Worm (Caenorhabditis elegans) whole organism, L3 larva: ENCODE data around the gene ldh-1.

ENCODE experiments used
- R02D3.7 ChIP-seq: fragments of 150-350 bp; optimal IDR thresholded peaks from 2 replicates; lab custom pipeline; 2014; ENCODE audit warnings: missing biosample characterization, missing genetic modification characterization
- ZK546.5 ChIP-seq: sonication (generic microtip); optimal IDR thresholded peaks from 2 replicates; lab custom pipeline; 2017; ENCODE audit warnings: missing biosample characterization, missing genetic modification characterization
- aly-2 ChIP-seq: fragments of 150-350 bp; optimal IDR thresholded peaks from 2 replicates; lab custom pipeline; 2014; ENCODE audit warnings: missing biosample characterization, missing genetic modification characterization
- ama-1 ChIP-seq: fragments of 150-350 bp; optimal IDR thresholded peaks from 2 replicates; lab custom pipeline; 2018
- ceh-16 ChIP-seq: sonication (generic microtip); optimal IDR thresholded peaks from 2 replicates; lab custom pipeline; 2017; ENCODE audit warnings: missing biosample characterization, missing genetic modification characterization
- ceh-28 ChIP-seq: fragments of 150-350 bp; optimal IDR thresholded peaks from 2 replicates; lab custom pipeline; 2014; ENCODE audit warnings: missing biosample characterization, missing genetic modification reagents, missing genetic modification characterization
- ceh-82 ChIP-seq: fragments of 150-350 bp; optimal IDR thresholded peaks from 2 replicates; lab custom pipeline; 2014; ENCODE audit warnings: missing biosample characterization, missing genetic modification characterization
- ceh-9 ChIP-seq: sonication (generic microtip); optimal IDR thresholded peaks from 2 replicates; lab custom pipeline; 2018; ENCODE audit warnings: missing biosample characterization, missing genetic modification characterization
- daf-12 ChIP-seq: fragments of 150-350 bp; optimal IDR thresholded peaks from 2 replicates; lab custom pipeline; 2014; ENCODE audit warnings: missing biosample characterization, missing genetic modification reagents, missing genetic modification characterization
- egl-27 ChIP-seq: sonication (generic microtip); optimal IDR thresholded peaks from 4 replicates; lab custom pipeline; 2017; ENCODE audit warnings: missing biosample characterization, missing genetic modification reagents, missing genetic modification characterization
- egl-5 ChIP-seq: fragments of 150-350 bp; optimal IDR thresholded peaks from 2 replicates; lab custom pipeline; 2017; ENCODE audit warnings: missing biosample characterization, missing genetic modification reagents, missing genetic modification characterization, inconsistent platforms
- elt-1 ChIP-seq: fragments of 150-350 bp; optimal IDR thresholded peaks from 2 replicates; lab custom pipeline; 2014; ENCODE audit warnings: missing biosample characterization, missing genetic modification characterization
- elt-2 ChIP-seq: sonication (generic microtip); optimal IDR thresholded peaks from 2 replicates; lab custom pipeline; 2016; ENCODE audit warnings: missing genetic modification reagents, mild to moderate bottlenecking, missing genetic modification characterization, missing compliant biosample characterization
- elt-3 ChIP-seq, 3 experiments: fragments of 150-350 bp in 1 of 3; sonication (generic microtip) in 2 of 3; optimal IDR thresholded peaks; 2 replicates in 2 of 3; 4 replicates in 1 of 3; lab custom pipeline; 2014 to 2017; ENCODE audit warnings: missing biosample characterization in 3 of 3, missing genetic modification characterization in 3 of 3
- eor-1 ChIP-seq, 2 experiments: fragments of 150-350 bp; optimal IDR thresholded peaks; 2 replicates each; lab custom pipeline; 2014 to 2018; ENCODE audit warnings: missing biosample characterization in 2 of 2, missing genetic modification characterization in 2 of 2
- fkh-10 ChIP-seq: sonication (generic microtip); optimal IDR thresholded peaks from 2 replicates; lab custom pipeline; 2017; ENCODE audit warnings: missing biosample characterization, missing genetic modification reagents, missing genetic modification characterization
- fkh-2 ChIP-seq: fragments of 150-350 bp; optimal IDR thresholded peaks from 2 replicates; lab custom pipeline; 2014; ENCODE audit warnings: missing biosample characterization, missing genetic modification reagents, missing genetic modification characterization
- fos-1 ChIP-seq: fragments of 150-350 bp; optimal IDR thresholded peaks from 2 replicates; lab custom pipeline; 2014; ENCODE audit warnings: missing biosample characterization, missing genetic modification characterization
- hmg-11 ChIP-seq: sonication (generic microtip); optimal IDR thresholded peaks from 2 replicates; lab custom pipeline; 2016; ENCODE audit warnings: missing genetic modification characterization, missing compliant biosample characterization
- jun-1 ChIP-seq: fragments of 150-350 bp; optimal IDR thresholded peaks from 2 replicates; lab custom pipeline; 2014; ENCODE audit warnings: missing biosample characterization, missing genetic modification reagents, missing genetic modification characterization
- lin-15B ChIP-seq: fragments of 150-350 bp; optimal IDR thresholded peaks from 2 replicates; lab custom pipeline; 2014; ENCODE audit warnings: missing biosample characterization, missing genetic modification characterization
- lin-39 ChIP-seq: fragments of 150-350 bp; optimal IDR thresholded peaks from 2 replicates; lab custom pipeline; 2018; ENCODE audit warnings: missing biosample characterization, missing genetic modification reagents, missing genetic modification characterization
- lsy-12 ChIP-seq: sonication (generic microtip); optimal IDR thresholded peaks from 2 replicates; lab custom pipeline; 2016; ENCODE audit warnings: mild to moderate bottlenecking, missing genetic modification characterization, missing compliant biosample characterization
- mdl-1 ChIP-seq: fragments of 150-350 bp; optimal IDR thresholded peaks from 2 replicates; lab custom pipeline; 2014; ENCODE audit warnings: missing biosample characterization, missing genetic modification characterization
- mml-1 ChIP-seq: fragments of 150-350 bp; sonication (generic microtip); optimal IDR thresholded peaks from 3 replicates; lab custom pipeline; 2014; ENCODE audit warnings: missing biosample characterization, missing genetic modification characterization
- nfya-1 ChIP-seq: sonication (generic microtip); optimal IDR thresholded peaks from 2 replicates; lab custom pipeline; 2017; ENCODE audit warnings: missing genetic modification characterization, mild to moderate bottlenecking, missing compliant biosample characterization, antibody characterized with exemption, moderate library complexity; ENCODE audit not compliant: insufficient read depth
- nhr-11 ChIP-seq: fragments of 150-350 bp; optimal IDR thresholded peaks from 2 replicates; lab custom pipeline; 2014; ENCODE audit warnings: missing biosample characterization, missing genetic modification characterization
- nhr-12 ChIP-seq: fragments of 150-350 bp; optimal IDR thresholded peaks from 2 replicates; lab custom pipeline; 2014; ENCODE audit warnings: missing biosample characterization, missing genetic modification characterization
- nhr-23 ChIP-seq: fragments of 150-350 bp; optimal IDR thresholded peaks from 2 replicates; lab custom pipeline; 2014; ENCODE audit warnings: missing biosample characterization, missing genetic modification reagents, missing genetic modification characterization
- nhr-237 ChIP-seq: fragments of 150-350 bp; optimal IDR thresholded peaks from 2 replicates; lab custom pipeline; 2014; ENCODE audit warnings: missing biosample characterization, missing genetic modification characterization
- nhr-43 ChIP-seq: sonication (generic microtip); optimal IDR thresholded peaks from 2 replicates; lab custom pipeline; 2016; ENCODE audit warnings: mild to moderate bottlenecking, missing genetic modification characterization, missing compliant biosample characterization; ENCODE audit not compliant: poor library complexity, severe bottlenecking
- nhr-67 ChIP-seq: fragments of 150-350 bp; optimal IDR thresholded peaks from 2 replicates; lab custom pipeline; 2014; ENCODE audit warnings: missing biosample characterization, missing genetic modification characterization
- nhr-77 ChIP-seq: fragments of 150-350 bp; optimal IDR thresholded peaks from 2 replicates; lab custom pipeline; 2014; ENCODE audit warnings: missing biosample characterization, missing genetic modification characterization
- pha-4 ChIP-seq: fragments of 150-350 bp; optimal IDR thresholded peaks from 2 replicates; lab custom pipeline; 2014; ENCODE audit warnings: missing biosample characterization, missing genetic modification reagents, missing genetic modification characterization
- pqm-1 ChIP-seq: fragments of 150-350 bp; optimal IDR thresholded peaks from 2 replicates; lab custom pipeline; 2017; ENCODE audit warnings: missing biosample characterization, missing genetic modification characterization, inconsistent platforms
- snpc-4 ChIP-seq: fragments of 150-350 bp; optimal IDR thresholded peaks from 2 replicates; lab custom pipeline; 2014; ENCODE audit warnings: missing biosample characterization, missing genetic modification characterization
- tbx-2 ChIP-seq: sonication (generic microtip); optimal IDR thresholded peaks from 2 replicates; lab custom pipeline; 2016; ENCODE audit warnings: mild to moderate bottlenecking, missing genetic modification characterization, missing compliant biosample characterization
- unc-39 ChIP-seq: sonication (generic microtip); optimal IDR thresholded peaks from 4 replicates; lab custom pipeline; 2017; ENCODE audit warnings: missing biosample characterization, missing genetic modification characterization
- unc-62 ChIP-seq: fragments of 150-350 bp; sonication (generic microtip); optimal IDR thresholded peaks from 4 replicates; lab custom pipeline; 2014; ENCODE audit warnings: missing biosample characterization, missing genetic modification reagents, missing genetic modification characterization
- zag-1 ChIP-seq: fragments of 150-350 bp; optimal IDR thresholded peaks from 2 replicates; lab custom pipeline; 2014; ENCODE audit warnings: missing biosample characterization, missing genetic modification characterization
- ztf-11 ChIP-seq: fragments of 150-350 bp; optimal IDR thresholded peaks from 2 replicates; lab custom pipeline; 2014; ENCODE audit warnings: missing biosample characterization, missing genetic modification characterization
- ztf-4 ChIP-seq: fragments of 150-350 bp; optimal IDR thresholded peaks from 2 replicates; lab custom pipeline; 2014; ENCODE audit warnings: missing biosample characterization, missing genetic modification characterization

Gene ldh-1

DNA sequence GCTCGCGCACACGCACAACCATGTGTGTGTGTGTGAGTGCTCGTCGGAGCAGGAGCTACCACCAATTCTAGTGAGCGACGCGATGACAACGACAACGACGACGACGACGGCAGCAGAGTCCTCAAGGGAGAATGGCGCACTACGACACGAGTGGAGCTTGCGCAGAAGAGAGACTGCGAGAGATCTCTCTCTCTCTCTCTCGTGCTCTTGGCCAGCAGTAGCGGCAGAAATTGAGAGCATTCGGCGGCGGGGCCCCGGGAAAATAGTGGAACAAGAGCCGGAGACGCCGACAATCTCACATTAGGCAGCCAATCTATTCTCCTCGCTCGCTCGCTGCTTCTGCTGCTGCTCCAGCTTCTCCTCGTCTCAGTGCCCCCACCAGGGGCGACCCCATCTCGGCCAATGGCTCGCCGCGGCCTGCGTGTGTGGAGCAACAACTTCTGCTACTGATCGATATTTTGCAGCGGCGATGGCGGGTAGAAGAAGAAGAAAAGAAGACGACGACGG, 22.8 kb downstream of the ldh-1 start (continued):
- TF ChIP-seq nhr-77 (tag; lab: Kevin White, UChicago) (no peak), tbx-2 (tag; lab: Kevin White, UChicago) (peak; percentile 47), hmg-11 (tag; lab: Kevin White, UChicago) (peak; percentile 70), egl-5 (peak; percentile 50), pha-4 (tag; lab: Kevin White, UChicago) (no peak), fkh-2 (tag; lab: Kevin White, UChicago) (no peak), eor-1 (tag; optimal IDR thresholded peaks at IDR 0.05; lab: Kevin White, UChicago) (no peak), nhr-23 (tag; lab: Kevin White, UChicago) (no peak), fkh-10 (GFP tag; lab: Kevin White, UChicago) (peak; percentile 30), lin-39 (tag; lab: Kevin White, UChicago) (peak; percentile 92), ama-1 (lab: Kevin White, UChicago) (peak; percentile 69), unc-62 (GFP tag; lab: Kevin White, UChicago) (no peak), nhr-12 (tag; lab: Kevin White, UChicago) (no peak), nhr-11 (tag; lab: Kevin White, UChicago) (no peak), elt-3 (tag; optimal IDR thresholded peaks at IDR 0.05; lab: Kevin White, UChicago) (no peak), daf-12 (no peak), nhr-237 (no peak), ztf-4 (tag; lab: Kevin White, UChicago) (no peak)

DNA sequence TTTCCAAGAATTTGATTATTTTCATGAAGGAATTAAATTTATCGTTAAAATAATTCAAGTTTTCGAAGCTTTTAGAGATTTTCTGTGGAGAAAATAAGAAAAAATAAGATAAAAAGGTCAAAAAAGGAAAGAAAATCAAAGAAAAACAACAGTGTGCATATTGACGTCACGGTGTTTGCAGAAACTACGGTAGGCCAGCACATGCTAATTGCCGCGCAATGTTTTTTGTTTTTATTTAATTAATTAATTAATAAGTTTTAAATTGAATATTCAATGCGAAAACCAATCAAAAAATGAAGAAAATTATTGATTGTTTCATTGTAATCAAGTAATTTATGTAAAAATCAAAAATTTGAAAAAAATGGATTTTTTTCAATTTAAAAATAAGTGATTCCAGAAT, 23.9 kb downstream of the ldh-1 start:
- TF ChIP-seq mml-1 (no peak), nfya-1 (tag; lab: Kevin White, UChicago) (peak; percentile 1), ZK546.5 (no peak), fos-1 (no peak), hmg-11 (tag; lab: Kevin White, UChicago) (no peak), egl-27 (tag; lab: Kevin White, UChicago) (no peak), mdl-1 (no peak), lsy-12 (tag; lab: Kevin White, UChicago) (no peak), pha-4 (tag; lab: Kevin White, UChicago) (peak; percentile 26), eor-1 (tag; optimal IDR thresholded peaks at IDR 0.05; lab: Kevin White, UChicago) (no peak)
- TF ChIP-seq, all 47 proteins: peak for 2

DNA sequence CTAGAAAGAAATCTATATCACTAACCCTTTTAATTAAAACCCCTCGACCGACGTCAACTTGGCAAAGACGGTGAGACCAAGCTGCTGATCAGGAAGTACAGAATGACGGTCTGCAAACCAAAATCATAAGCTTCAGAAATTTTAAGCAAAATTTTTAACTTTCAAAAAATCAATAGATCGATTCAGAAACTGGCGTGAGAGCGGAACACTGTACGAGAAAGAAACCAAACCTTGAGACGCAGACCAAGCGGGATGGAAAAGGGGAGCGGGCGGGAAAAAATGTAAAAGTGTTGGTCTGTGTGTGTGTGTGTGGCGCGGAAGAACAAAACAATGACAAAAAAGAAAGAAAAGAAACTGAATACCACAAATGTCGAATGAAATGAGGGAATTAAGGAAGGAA, 24.5 kb downstream of the ldh-1 start, which contains the start of the genes F44E5.17 and gpb-1:
Gene F44E5.17, minus strand, starts transcription at position 101 of the 400 bp plus-strand sequence.
Gene gpb-1, minus strand, starts transcription at position 118 of the 400 bp plus-strand sequence.
- TF ChIP-seq ceh-28 (tag; lab: Kevin White, UChicago) (peak; percentile 29), egl-5 (no peak)
- TF ChIP-seq, all 47 proteins: peak for 1

DNA sequence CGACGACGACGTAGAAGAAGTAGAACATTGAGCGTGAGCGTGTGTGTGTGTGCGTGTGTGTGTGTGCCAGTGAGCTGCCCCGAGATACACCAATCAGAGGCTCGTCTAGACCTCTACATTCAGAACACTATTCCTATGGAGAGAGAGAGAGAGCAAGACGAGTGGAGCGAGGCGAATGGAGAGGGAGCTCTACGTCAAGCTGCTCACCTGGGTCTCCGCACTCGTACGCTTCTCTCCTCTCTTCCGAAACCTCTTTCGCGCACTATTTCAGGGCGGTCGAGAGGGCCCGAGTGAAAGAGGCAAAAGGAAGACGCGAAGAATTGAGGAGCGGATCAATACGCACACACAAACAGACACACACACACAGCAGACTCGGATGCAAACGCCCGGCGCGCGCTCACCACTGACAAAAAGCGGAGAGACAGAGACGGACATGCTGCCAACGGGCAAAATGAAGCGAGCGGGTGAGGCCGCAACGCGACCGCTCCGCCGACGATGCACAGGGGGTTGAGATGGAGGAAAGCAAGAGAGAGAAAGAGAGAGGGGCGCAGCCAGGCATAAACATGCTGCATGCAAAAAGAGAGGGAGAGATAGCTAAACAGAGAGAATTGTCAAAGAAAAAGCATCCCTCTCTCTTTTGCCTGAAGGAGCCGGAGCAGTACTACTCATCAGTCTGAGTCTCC, 25.6 kb downstream of the ldh-1 start:
- TF ChIP-seq tbx-2 (tag; lab: Kevin White, UChicago) = peak; percentile 75
- TF ChIP-seq ceh-82 (tag; lab: Kevin White, UChicago) = peak; percentile 25
- no peak for TF ChIP-seq ztf-11
- TF ChIP-seq lin-39 (tag; lab: Kevin White, UChicago) = peak; percentile 89
- no peak for TF ChIP-seq eor-1 (tag; optimal IDR thresholded peaks at IDR 0.05; lab: Kevin White, UChicago)
- TF ChIP-seq pqm-1 (tag; lab: Kevin White, UChicago) = peak; percentile 47
- no peak for TF ChIP-seq lsy-12 (tag; lab: Kevin White, UChicago)
- no peak for TF ChIP-seq mml-1
- TF ChIP-seq hmg-11 (tag; lab: Kevin White, UChicago) = peak; percentile 96
- TF ChIP-seq ztf-4 (tag; lab: Kevin White, UChicago) = no peak
- peak; percentile 61 for TF ChIP-seq nhr-23 (tag; lab: Kevin White, UChicago)
- peak; percentile 0 for TF ChIP-seq zag-1 (tag; lab: Kevin White, UChicago)
- TF ChIP-seq nhr-12 (tag; lab: Kevin White, UChicago) = no peak
- TF ChIP-seq mdl-1 = peak; percentile 48
- TF ChIP-seq ama-1 (lab: Kevin White, UChicago) = no peak
- TF ChIP-seq ZK546.5 = no peak
- peak; percentile 83 for TF ChIP-seq elt-2 (tag; lab: Kevin White, UChicago)
- peak; percentile 6 for TF ChIP-seq unc-62 (GFP tag; lab: Kevin White, UChicago)
- no peak for TF ChIP-seq aly-2 (tag; lab: Kevin White, UChicago)
- TF ChIP-seq R02D3.7 = peak; percentile 51
- peak; percentile 98 for TF ChIP-seq nfya-1 (tag; lab: Kevin White, UChicago)
- no peak for TF ChIP-seq elt-1
- TF ChIP-seq pha-4 (tag; lab: Kevin White, UChicago) = peak; percentile 84
- TF ChIP-seq nhr-43 = peak; percentile 39
- TF ChIP-seq unc-39 = no peak
- TF ChIP-seq fos-1 = peak; percentile 67
- no peak for TF ChIP-seq nhr-77 (tag; lab: Kevin White, UChicago)
- peak; percentile 50 for TF ChIP-seq snpc-4 (tag; lab: Kevin White, UChicago)
- peak; percentile 93 for TF ChIP-seq jun-1 (tag; lab: Kevin White, UChicago)
- peak; percentile 66 for TF ChIP-seq nhr-11 (tag; lab: Kevin White, UChicago)
- no peak for TF ChIP-seq ceh-9 (tag; lab: Kevin White, UChicago)
- TF ChIP-seq lin-15B (tag; lab: Kevin White, UChicago) = peak; percentile 20
- no peak for TF ChIP-seq nhr-67
- TF ChIP-seq elt-3 (tag; optimal IDR thresholded peaks at IDR 0.05; lab: Kevin White, UChicago) = no peak
- no peak for TF ChIP-seq ceh-16 (tag; lab: Kevin White, UChicago)
- peak; percentile 84 for TF ChIP-seq ceh-28 (tag; lab: Kevin White, UChicago)
